Fruit fly (Drosophila melanogaster) whole organism, prepupa: Measurements from ENCODE around the gene rho-4.

Experiments used
- Blimp-1 ChIP-seq: fragments of 200-800 bp; sonication (Bioruptor generic); optimal IDR thresholded peaks from 3 replicates; lab custom pipeline; 2017; ENCODE audit warnings: missing biosample characterization, missing genetic modification characterization, mild to moderate bottlenecking, moderate library complexity, missing genetic modification reagents
- CG10631 ChIP-seq: fragments of 200-800 bp; sonication (Bioruptor generic); optimal IDR thresholded peaks from 2 replicates; lab custom pipeline; 2016; ENCODE audit warnings: missing biosample characterization, missing genetic modification characterization
- CG10669 ChIP-seq: fragments of 200-800 bp; sonication (Bioruptor generic); optimal IDR thresholded peaks from 3 replicates; lab custom pipeline; 2018; ENCODE audit warnings: missing biosample characterization, mild to moderate bottlenecking, missing genetic modification characterization, moderate library complexity
- CG11902 ChIP-seq: fragments of 200-800 bp; sonication (Bioruptor generic); optimal IDR thresholded peaks from 3 replicates; lab custom pipeline; 2016; ENCODE audit warnings: missing biosample characterization, missing genetic modification characterization
- CG1621 ChIP-seq: fragments of 200-800 bp; sonication (Bioruptor generic); optimal IDR thresholded peaks from 3 replicates; lab custom pipeline; 2018; ENCODE audit warnings: missing biosample characterization, mild to moderate bottlenecking, missing genetic modification characterization
- CG32006 ChIP-seq: fragments of 200-800 bp; sonication (Bioruptor generic); optimal IDR thresholded peaks from 3 replicates; lab custom pipeline; 2017; ENCODE audit warnings: missing biosample characterization, mild to moderate bottlenecking, missing genetic modification characterization
- CG3919 ChIP-seq: fragments of 200-800 bp; sonication (Bioruptor generic); optimal IDR thresholded peaks from 3 replicates; lab custom pipeline; 2016; ENCODE audit warnings: missing biosample characterization, missing genetic modification characterization
- CG6163 ChIP-seq: fragments of 200-800 bp; sonication (Bioruptor generic); IDR thresholded peaks from 3 replicates; pipeline ENCODE4 v1.3.6; 2022; ENCODE audit warnings: missing biosample characterization, missing genetic modification characterization
- CG6276 ChIP-seq: fragments of 200-800 bp; sonication (Bioruptor generic); optimal IDR thresholded peaks from 2 replicates; lab custom pipeline; 2017; ENCODE audit warnings: missing biosample characterization, mild to moderate bottlenecking, missing genetic modification characterization
- CG6854 ChIP-seq: fragments of 200-800 bp; sonication (Bioruptor generic); optimal IDR thresholded peaks from 2 replicates; lab custom pipeline; 2017; ENCODE audit warnings: missing biosample characterization, mild to moderate bottlenecking, missing genetic modification characterization
- CG8119 ChIP-seq: fragments of 200-800 bp; sonication (Bioruptor generic); IDR thresholded peaks from 3 replicates; pipeline ENCODE4 v1.3.6; 2022; ENCODE audit warnings: missing biosample characterization, missing genetic modification characterization
- CG8319 ChIP-seq: fragments of 200-800 bp; sonication (Bioruptor generic); optimal IDR thresholded peaks from 3 replicates; lab custom pipeline; 2016; ENCODE audit warnings: missing biosample characterization, missing genetic modification characterization
- CG8632 ChIP-seq: fragments of 200-800 bp; sonication (Bioruptor generic); optimal IDR thresholded peaks from 3 replicates; lab custom pipeline; 2016; ENCODE audit warnings: missing biosample characterization, missing genetic modification characterization
- Eip78C ChIP-seq: fragments of 200-800 bp; sonication (Bioruptor generic); peaks from one replicate; lab custom pipeline; 2016; ENCODE audit warnings: missing biosample characterization, missing genetic modification characterization
- Ets96B ChIP-seq: fragments of 200-800 bp; optimal IDR thresholded peaks from 2 replicates; lab custom pipeline; 2019; ENCODE audit warnings: missing biosample characterization, mild to moderate bottlenecking, missing genetic modification characterization, moderate library complexity
- Gug ChIP-seq: fragments of 200-800 bp; sonication (Bioruptor generic); IDR thresholded peaks from 2 replicates; pipeline ENCODE4 v1.3.6; 2022; ENCODE audit warnings: missing biosample characterization, missing genetic modification characterization
- Hr38 ChIP-seq: sonication (Bioruptor generic); optimal IDR thresholded peaks from 2 replicates; lab custom pipeline; 2016; ENCODE audit warnings: missing biosample characterization, missing genetic modification characterization
- Hr39 ChIP-seq: fragments of 200-800 bp; sonication (Bioruptor generic); optimal IDR thresholded peaks from 2 replicates; lab custom pipeline; 2016; ENCODE audit warnings: missing biosample characterization, missing genetic modification characterization
- Lpt ChIP-seq: fragments of 200-800 bp; sonication (Bioruptor generic); optimal IDR thresholded peaks from 3 replicates; lab custom pipeline; 2016; ENCODE audit warnings: missing biosample characterization, missing genetic modification characterization
- Met ChIP-seq: fragments of 200-800 bp; sonication (Bioruptor generic); optimal IDR thresholded peaks from 3 replicates; lab custom pipeline; 2016; ENCODE audit warnings: missing biosample characterization, missing genetic modification characterization
- Smox ChIP-seq: fragments of 200-800 bp; sonication (Bioruptor generic); optimal IDR thresholded peaks from 3 replicates; lab custom pipeline; 2016; ENCODE audit warnings: missing biosample characterization, missing genetic modification characterization
- Sox102F ChIP-seq: fragments of 200-800 bp; sonication (Bioruptor generic); optimal IDR thresholded peaks from 2 replicates; lab custom pipeline; 2016; ENCODE audit warnings: missing biosample characterization, mild to moderate bottlenecking, missing genetic modification characterization
- Sox15 ChIP-seq: fragments of 200-800 bp; sonication (Bioruptor generic); optimal IDR thresholded peaks from 3 replicates; lab custom pipeline; 2016; ENCODE audit warnings: missing biosample characterization, missing genetic modification characterization
- achi ChIP-seq: fragments of 200-800 bp; sonication (Bioruptor generic); optimal IDR thresholded peaks from 3 replicates; lab custom pipeline; 2016; ENCODE audit warnings: missing biosample characterization, missing genetic modification characterization
- acj6 ChIP-seq: fragments of 200-800 bp; sonication (Bioruptor generic); optimal IDR thresholded peaks from 3 replicates; lab custom pipeline; 2016; ENCODE audit warnings: missing biosample characterization, missing genetic modification characterization
- cyc ChIP-seq: fragments of 200-800 bp; sonication (Bioruptor generic); optimal IDR thresholded peaks from 3 replicates; lab custom pipeline; 2016; ENCODE audit warnings: missing biosample characterization, missing genetic modification characterization
- dac ChIP-seq: fragments of 200-800 bp; sonication (Bioruptor generic); optimal IDR thresholded peaks from 2 replicates; lab custom pipeline; 2017; ENCODE audit warnings: missing biosample characterization, mild to moderate bottlenecking, missing genetic modification characterization
- eg ChIP-seq: fragments of 200-800 bp; sonication (Bioruptor generic); IDR thresholded peaks from 3 replicates; pipeline ENCODE4 v1.3.6; 2022; ENCODE audit warnings: missing biosample characterization, missing genetic modification characterization
- esn ChIP-seq: fragments of 200-800 bp; sonication (Bioruptor generic); optimal IDR thresholded peaks from 2 replicates; lab custom pipeline; 2016; ENCODE audit warnings: missing biosample characterization, mild to moderate bottlenecking, missing genetic modification characterization, moderate library complexity
- fd59A ChIP-seq: fragments of 200-800 bp; sonication (Bioruptor generic); optimal IDR thresholded peaks from 2 replicates; lab custom pipeline; 2017; ENCODE audit warnings: missing biosample characterization, mild to moderate bottlenecking, missing genetic modification characterization, missing genetic modification reagents
- fd85E ChIP-seq: fragments of 200-800 bp; sonication (Bioruptor generic); optimal IDR thresholded peaks from 3 replicates; lab custom pipeline; 2016; ENCODE audit warnings: missing biosample characterization, missing genetic modification characterization
- net ChIP-seq: fragments of 200-800 bp; sonication (Bioruptor generic); optimal IDR thresholded peaks from 3 replicates; lab custom pipeline; 2016; ENCODE audit warnings: missing biosample characterization, missing genetic modification characterization
- ss ChIP-seq, 2 experiments: fragments of 200-800 bp; sonication (Bioruptor generic); optimal IDR thresholded peaks; 2 replicates in 1 of 2; 3 replicates in 1 of 2; lab custom pipeline; 2017 to 2018; ENCODE audit warnings: mild to moderate bottlenecking in 2 of 2, missing biosample characterization in 2 of 2, missing genetic modification characterization in 2 of 2, moderate library complexity in 1 of 2
- svp ChIP-seq: fragments of 200-800 bp; sonication (Bioruptor generic); peaks from one replicate; lab custom pipeline; 2016; ENCODE audit warnings: missing biosample characterization, missing genetic modification characterization
- topi ChIP-seq: fragments of 200-800 bp; sonication (Bioruptor generic); optimal IDR thresholded peaks from 3 replicates; lab custom pipeline; 2016; ENCODE audit warnings: missing biosample characterization, missing genetic modification characterization
- vri ChIP-seq: fragments of 200-800 bp; sonication (Bioruptor generic); optimal IDR thresholded peaks from 3 replicates; lab custom pipeline; 2016; ENCODE audit warnings: missing biosample characterization, mild to moderate bottlenecking, missing genetic modification characterization

The rho-4 gene

dm6 chrX:11569956-11570695, 29.5 kb upstream of the rho-4 start, which contains the start of the genes Polr2A and CG11699 (continued):
- no peak for TF ChIP-seq CG8632 (GFP tag; lab: Kevin White, UChicago)
- no peak for TF ChIP-seq vri (GFP tag; lab: Kevin White, UChicago)
- peak; percentile 31 for TF ChIP-seq Ets96B
- no peak for TF ChIP-seq Lpt
- TF ChIP-seq dac (GFP tag; lab: Kevin White, UChicago): no peak
- peak; percentile 6 for TF ChIP-seq CG6854 (GFP tag; lab: Kevin White, UChicago)
- peak; percentile 51 for TF ChIP-seq CG10631
- no peak for TF ChIP-seq Blimp-1
- TF ChIP-seq esn (GFP tag; lab: Kevin White, UChicago): peak; percentile 19
- TF ChIP-seq eg (GFP tag; lab: Robert Waterston, UW): peak; percentile 38; the same call in 1 of the 3 replicates
- no peak for TF ChIP-seq fd59A
- no peak for TF ChIP-seq Met (GFP tag; lab: Kevin White, UChicago)
- no peak for TF ChIP-seq net (GFP tag; lab: Kevin White, UChicago)
- no peak for TF ChIP-seq CG10669 (GFP tag; lab: Kevin White, UChicago)
- TF ChIP-seq topi: no peak
- TF ChIP-seq Hr38 (GFP tag; lab: Kevin White, UChicago): no peak
- TF ChIP-seq CG11902 (GFP tag; lab: Kevin White, UChicago): peak; percentile 18
- peak; percentile 8 for TF ChIP-seq cyc
- TF ChIP-seq CG32006 (GFP tag; lab: Kevin White, UChicago): peak; percentile 31
- no peak for TF ChIP-seq acj6 (GFP tag; lab: Kevin White, UChicago)
- peak; percentile 64 to 70 for TF ChIP-seq ss (GFP tag; optimal IDR thresholded peaks at IDR 0.05; lab: Kevin White, UChicago)
- TF ChIP-seq Gug (GFP tag; lab: Robert Waterston, UW): peak; percentile 18; the same call in 1 of the 2 replicates
- TF ChIP-seq CG8319 (GFP tag; lab: Kevin White, UChicago): no peak
- TF ChIP-seq CG6276 (GFP tag; lab: Kevin White, UChicago): no peak
- no peak for TF ChIP-seq Sox102F (GFP tag; lab: Kevin White, UChicago)
- no peak for TF ChIP-seq svp (GFP tag; lab: Kevin White, UChicago)
- TF ChIP-seq CG6163 (GFP tag; lab: Robert Waterston, UW): peak; percentile 57; the same call in 1 of the 3 replicates
- TF ChIP-seq CG8119 (GFP tag; lab: Robert Waterston, UW): peak; percentile 66; the same call in 1 of the 3 replicates
- peak; percentile 12 for TF ChIP-seq Sox15 (GFP tag; lab: Kevin White, UChicago)

- no peak for TF ChIP-seq CG3919
- no peak for TF ChIP-seq CG6163 (GFP tag; lab: Robert Waterston, UW)
- TF ChIP-seq Hr39 (GFP tag; lab: Kevin White, UChicago): peak; percentile 7
- no peak for TF ChIP-seq CG1621 (tag; lab: Kevin White, UChicago)
- TF ChIP-seq net (GFP tag; lab: Kevin White, UChicago): no peak
- TF ChIP-seq CG8632 (GFP tag; lab: Kevin White, UChicago): no peak
Observed at dm6 chrX:11572270-11572914, 27.2 kb upstream of the rho-4 start, which contains the start of the genes Kmn1 and Reepl1. Gene Kmn1, minus strand, starts transcription at chrX:11572442. Gene Reepl1, plus strand, starts transcription at chrX:11572707.

- no peak for TF ChIP-seq Smox
- TF ChIP-seq CG8119 (GFP tag; lab: Robert Waterston, UW): no peak
- TF ChIP-seq Eip78C (GFP tag; lab: Kevin White, UChicago): peak; percentile 37
- no peak for TF ChIP-seq achi (GFP tag; lab: Kevin White, UChicago)
- TF ChIP-seq fd85E: no peak
Observed at dm6 chrX:11573529-11573928, 26.1 kb upstream of the rho-4 start, which contains the start of gene CG11696. Gene CG11696, plus strand, starts transcription at chrX:11573731.
